Fruit fly (Drosophila melanogaster) whole organism, wandering third instar larva: ENCODE results near the gene CG43092.

Source experiments
- Abd-B ChIP-seq: fragments of >200 bp; optimal IDR thresholded peaks from 2 replicates; lab custom pipeline; 2017; ENCODE audit warnings: missing biosample characterization, missing genetic modification characterization
- CrebA ChIP-seq: fragments of 200-800 bp; sonication (Bioruptor generic); optimal IDR thresholded peaks from 2 replicates; lab custom pipeline; 2016; ENCODE audit warnings: missing biosample characterization, mild to moderate bottlenecking, missing genetic modification characterization, borderline replicate concordance
- Dfd ChIP-seq: fragments of >200 bp; optimal IDR thresholded peaks from 2 replicates; lab custom pipeline; 2017; ENCODE audit warnings: missing biosample characterization, missing genetic modification characterization
- Jra ChIP-seq: sonication (Bioruptor generic); optimal IDR thresholded peaks from 2 replicates; lab custom pipeline; 2016; ENCODE audit warnings: missing biosample characterization, missing genetic modification characterization
- Sp1 ChIP-seq: fragments of 200-800 bp; sonication (Bioruptor generic); optimal IDR thresholded peaks from 3 replicates; lab custom pipeline; 2019; ENCODE audit warnings: missing biosample characterization, mild to moderate bottlenecking, missing genetic modification characterization, moderate library complexity
- Vsx2 ChIP-seq: fragments of 200-300, 225-300 bp; sonication (Bioruptor generic); optimal IDR thresholded peaks from 2 replicates; lab custom pipeline; 2018; ENCODE audit warnings: missing biosample characterization, missing genetic modification characterization; ENCODE audit not compliant: partially characterized antibody
- brk ChIP-seq: fragments of 200-800 bp; sonication (Bioruptor generic); optimal IDR thresholded peaks from 2 replicates; lab custom pipeline; 2016; ENCODE audit warnings: missing biosample characterization, mild to moderate bottlenecking, missing genetic modification characterization
- dl ChIP-seq, 2 experiments: fragments of 175-275, 200-275 bp in 1 of 2; fragments of 200-275 bp in 1 of 2; sonication (Bioruptor generic); optimal IDR thresholded peaks; lab custom pipeline; 2018; ENCODE audit warnings: mild to moderate bottlenecking in 2 of 2, missing biosample characterization in 2 of 2, missing genetic modification characterization in 2 of 2, moderate library complexity in 2 of 2; ENCODE audit not compliant: partially characterized antibody in 2 of 2, insufficient read depth in 1 of 2
- fru ChIP-seq: fragments of 200-800 bp; sonication (Bioruptor generic); optimal IDR thresholded peaks from 3 replicates; lab custom pipeline; 2016; ENCODE audit warnings: missing biosample characterization, mild to moderate bottlenecking, missing genetic modification characterization
- psq ChIP-seq: fragments of 200-800 bp; sonication (Bioruptor generic); optimal IDR thresholded peaks from 3 replicates; lab custom pipeline; 2017; ENCODE audit warnings: missing biosample characterization, mild to moderate bottlenecking, missing genetic modification characterization, moderate library complexity
- rgr ChIP-seq: fragments of 200-800 bp; sonication (Bioruptor generic); optimal IDR thresholded peaks from 3 replicates; lab custom pipeline; 2016; ENCODE audit warnings: missing biosample characterization, mild to moderate bottlenecking, missing genetic modification characterization
- tai ChIP-seq: sonication (Bioruptor generic); optimal IDR thresholded peaks from 2 replicates; lab custom pipeline; 2016; ENCODE audit warnings: missing biosample characterization, missing genetic modification characterization
- usp ChIP-seq: fragments of >200 bp; optimal IDR thresholded peaks from 2 replicates; lab custom pipeline; 2017; ENCODE audit warnings: missing biosample characterization, missing genetic modification characterization
- woc ChIP-seq: sonication (Bioruptor generic); optimal IDR thresholded peaks from 2 replicates; lab custom pipeline; 2016; ENCODE audit warnings: missing biosample characterization, mild to moderate bottlenecking, missing genetic modification characterization

- TF ChIP-seq usp (GFP tag; lab: Kevin White, UChicago) (no peak), psq (GFP tag; lab: Kevin White, UChicago) (no peak), Sp1 (GFP tag; lab: Kevin White, UChicago) (no peak), Vsx2 (GFP tag; lab: Kevin White, UChicago) (no peak), brk (no peak), fru (GFP tag; lab: Kevin White, UChicago) (no peak), Jra (no peak), Abd-B (no peak), woc (no peak), tai (GFP tag; lab: Kevin White, UChicago) (no peak), CrebA (GFP tag; lab: Kevin White, UChicago) (no peak), rgr (GFP tag; lab: Kevin White, UChicago) (no peak), dl (GFP tag; optimal IDR thresholded peaks at IDR 0.05; lab: Kevin White, UChicago; ENCODE audit: insufficient read depth in 1 of 2, partially characterized antibody in 2 of 2) (no peak), Dfd (GFP tag; lab: Kevin White, UChicago) (no peak)
Measured at dm6 chr3R:22727857-22728256, 41.6 kb downstream of the CG43092 start.
